Worm (Caenorhabditis elegans) whole organism, young adult: Measurements from ENCODE around the gene vps-39.

Experiments
- C06A6.2 ChIP-seq: fragments of 200-800 bp; sonication (Bioruptor generic); conservative IDR thresholded peaks from 2 replicates; pipeline ENCODE4 v1.3.6; 2022; ENCODE audit warnings: missing genetic modification characterization, missing compliant biosample characterization
- F22D6.2 ChIP-seq: sonication (generic microtip); optimal IDR thresholded peaks from 2 replicates; lab custom pipeline; 2016; ENCODE audit warnings: mild to moderate bottlenecking, missing genetic modification characterization, missing compliant biosample characterization
- F33H1.4 ChIP-seq: fragments of 200-800 bp; sonication (Bioruptor generic); IDR thresholded peaks from 2 replicates; pipeline ENCODE4 v1.3.6; 2022; ENCODE audit warnings: missing genetic modification reagents, missing genetic modification characterization, missing compliant biosample characterization
- F49E8.2 ChIP-seq: sonication (generic microtip); optimal IDR thresholded peaks from 3 replicates; lab custom pipeline; 2017; ENCODE audit warnings: missing genetic modification characterization, mild to moderate bottlenecking, missing compliant biosample characterization, antibody characterized with exemption, moderate library complexity; ENCODE audit not compliant: insufficient read depth
- F57A8.1 ChIP-seq: fragments of 200-800 bp; sonication (Bioruptor generic); optimal IDR thresholded peaks from 2 replicates; lab custom pipeline; 2018; ENCODE audit warnings: mild to moderate bottlenecking, missing genetic modification characterization, moderate library complexity, missing compliant biosample characterization
- T26A5.8 ChIP-seq: sonication (generic microtip); optimal IDR thresholded peaks from 2 replicates; lab custom pipeline; 2016; ENCODE audit warnings: missing genetic modification characterization, missing compliant biosample characterization
- Y56A3A.18 ChIP-seq: fragments of 200-800 bp; sonication (Bioruptor generic); IDR thresholded peaks from 2 replicates; pipeline ENCODE4 v1.3.6; 2022; ENCODE audit warnings: missing genetic modification reagents, missing genetic modification characterization, missing compliant biosample characterization
- Y79H2A.3 ChIP-seq: fragments of 200-800 bp; sonication (Bioruptor generic); conservative IDR thresholded peaks from 2 replicates; pipeline ENCODE4 v1.3.6; 2022; ENCODE audit warnings: missing genetic modification reagents, missing genetic modification characterization, missing compliant biosample characterization
- Y95B8A.8 ChIP-seq: fragments of 200-800 bp; sonication (Bioruptor generic); IDR thresholded peaks from 2 replicates; pipeline ENCODE4 v1.3.6; 2022; ENCODE audit warnings: missing genetic modification reagents, missing genetic modification characterization, missing compliant biosample characterization
- ZK185.1 ChIP-seq: sonication (generic microtip); optimal IDR thresholded peaks from 2 replicates; lab custom pipeline; 2016; ENCODE audit warnings: mild to moderate bottlenecking, missing genetic modification characterization, missing compliant biosample characterization; ENCODE audit not compliant: poor library complexity, severe bottlenecking
- athp-1 ChIP-seq: sonication (generic microtip); optimal IDR thresholded peaks from 2 replicates; lab custom pipeline; 2017; ENCODE audit warnings: mild to moderate bottlenecking, missing genetic modification characterization, missing compliant biosample characterization
- attf-3 ChIP-seq: fragments of 200-800 bp; sonication (Bioruptor generic); conservative IDR thresholded peaks from 2 replicates; pipeline ENCODE4 v1.3.6; 2022; ENCODE audit warnings: missing genetic modification reagents, missing genetic modification characterization, missing compliant biosample characterization
- cebp-2 ChIP-seq: fragments of 200-800 bp; sonication (Bioruptor generic); IDR thresholded peaks from 2 replicates; pipeline ENCODE4 v1.3.6; 2022; ENCODE audit warnings: missing genetic modification characterization, missing compliant biosample characterization
- ceh-100 ChIP-seq: fragments of 200-800 bp; sonication (Bioruptor generic); IDR thresholded peaks from 2 replicates; pipeline ENCODE4 v1.3.6; 2022; ENCODE audit warnings: missing genetic modification reagents, missing genetic modification characterization, missing compliant biosample characterization
- ceh-40 ChIP-seq: fragments of 200-800 bp; sonication (Bioruptor generic); IDR thresholded peaks from 2 replicates; pipeline ENCODE4 v1.3.6; 2022; ENCODE audit warnings: missing genetic modification characterization, missing compliant biosample characterization
- ceh-91 ChIP-seq: fragments of 200-800 bp; sonication (Bioruptor generic); IDR thresholded peaks from 2 replicates; pipeline ENCODE4 v1.3.6; 2022; ENCODE audit warnings: missing genetic modification reagents, missing genetic modification characterization, missing compliant biosample characterization
- dox-1 ChIP-seq: fragments of 200-800 bp; sonication (Bioruptor generic); IDR thresholded peaks from 2 replicates; pipeline ENCODE4 v1.3.6; 2022; ENCODE audit warnings: missing genetic modification reagents, missing genetic modification characterization, missing compliant biosample characterization
- efl-1 ChIP-seq: fragments of 150-350 bp; optimal IDR thresholded peaks from 2 replicates; lab custom pipeline; 2014; ENCODE audit warnings: missing biosample characterization, missing genetic modification reagents, missing genetic modification characterization
- egl-44 ChIP-seq: fragments of 200-800 bp; sonication (Bioruptor generic); IDR thresholded peaks from 2 replicates; pipeline ENCODE4 v1.3.6; 2022; ENCODE audit warnings: missing genetic modification reagents, missing genetic modification characterization, missing compliant biosample characterization
- egrh-3 ChIP-seq: fragments of 200-800 bp; sonication (Bioruptor generic); IDR thresholded peaks from 2 replicates; pipeline ENCODE4 v1.3.6; 2022; ENCODE audit warnings: missing genetic modification reagents, missing genetic modification characterization, missing compliant biosample characterization
- ets-4 ChIP-seq: fragments of 200-800 bp; sonication (Bioruptor generic); optimal IDR thresholded peaks from 2 replicates; lab custom pipeline; 2018; ENCODE audit warnings: mild to moderate bottlenecking, missing genetic modification characterization, missing compliant biosample characterization
- him-1 ChIP-seq: sonication (generic microtip); optimal IDR thresholded peaks from 2 replicates; lab custom pipeline; 2016; ENCODE audit warnings: missing genotype, missing genetic modification reagents, missing genetic modification characterization, missing compliant biosample characterization
- hlh-12 ChIP-seq: sonication (generic microtip); optimal IDR thresholded peaks from 2 replicates; lab custom pipeline; 2016; ENCODE audit warnings: missing genetic modification characterization, missing compliant biosample characterization
- hrde-1 ChIP-seq: sonication (generic microtip); optimal IDR thresholded peaks from 2 replicates; lab custom pipeline; 2016; ENCODE audit warnings: missing genetic modification characterization, mild to moderate bottlenecking, missing compliant biosample characterization, moderate library complexity, missing genotype, missing genetic modification reagents, borderline replicate concordance
- hsf-1 ChIP-seq: fragments of 200-800 bp; sonication (Bioruptor generic); IDR thresholded peaks from 2 replicates; pipeline ENCODE4 v1.3.6; 2022; ENCODE audit warnings: missing genetic modification reagents, missing genetic modification characterization, missing compliant biosample characterization
- lin-26 ChIP-seq: fragments of 200-800 bp; sonication (Bioruptor generic); IDR thresholded peaks from 2 replicates; pipeline ENCODE4 v1.3.6; 2022; ENCODE audit warnings: missing genetic modification reagents, missing genetic modification characterization, missing compliant biosample characterization
- lin-54 ChIP-seq: fragments of 200-800 bp; sonication (Bioruptor generic); optimal IDR thresholded peaks from 2 replicates; lab custom pipeline; 2018; ENCODE audit warnings: mild to moderate bottlenecking, missing genetic modification characterization, missing compliant biosample characterization
- lsl-1 ChIP-seq: fragments of 200-800 bp; sonication (Bioruptor generic); optimal IDR thresholded peaks from 2 replicates; lab custom pipeline; 2018; ENCODE audit warnings: mild to moderate bottlenecking, missing genetic modification characterization, moderate library complexity, missing compliant biosample characterization
- mel-28 ChIP-seq: sonication (generic microtip); optimal IDR thresholded peaks from 2 replicates; lab custom pipeline; 2016; ENCODE audit warnings: borderline replicate concordance, mild to moderate bottlenecking, missing genetic modification characterization, missing compliant biosample characterization
- nhr-179 ChIP-seq: sonication (generic microtip); optimal IDR thresholded peaks from 2 replicates; lab custom pipeline; 2016; ENCODE audit warnings: mild to moderate bottlenecking, missing genetic modification characterization, missing compliant biosample characterization
- nhr-80 ChIP-seq: sonication (generic microtip); optimal IDR thresholded peaks from 2 replicates; lab custom pipeline; 2016; ENCODE audit warnings: missing genetic modification characterization, missing compliant biosample characterization
- rec-8 ChIP-seq, 2 experiments: sonication (generic microtip); optimal IDR thresholded peaks; 2 replicates each; lab custom pipeline; 2016; ENCODE audit warnings: mild to moderate bottlenecking in 2 of 2, missing genetic modification characterization in 2 of 2, missing genetic modification reagents in 2 of 2, missing genotype in 2 of 2, missing biosample characterization in 1 of 2, missing compliant biosample characterization in 1 of 2, moderate library complexity in 1 of 2
- repo-1 ChIP-seq: sonication (generic microtip); optimal IDR thresholded peaks from 2 replicates; lab custom pipeline; 2017; ENCODE audit warnings: mild to moderate bottlenecking, missing genetic modification characterization, missing compliant biosample characterization
- snpc-1.3 ChIP-seq: sonication (generic microtip); optimal IDR thresholded peaks from 2 replicates; lab custom pipeline; 2017; ENCODE audit warnings: missing genetic modification characterization, mild to moderate bottlenecking, missing compliant biosample characterization, antibody characterized with exemption, moderate library complexity, missing genotype, missing genetic modification reagents; ENCODE audit not compliant: insufficient read depth
- snpc-4 ChIP-seq, 5 experiments: fragments of 150-350 bp in 1 of 5; sonication (generic microtip) in 4 of 5; optimal IDR thresholded peaks; 2 replicates each; lab custom pipeline; 2014 to 2018; ENCODE audit warnings: missing genetic modification characterization in 5 of 5, missing biosample characterization in 3 of 5, antibody characterized with exemption in 2 of 5, mild to moderate bottlenecking in 2 of 5, missing compliant biosample characterization in 2 of 5, missing genotype in 2 of 5, moderate library complexity in 2 of 5, missing genetic modification reagents in 1 of 5
- sptf-2 ChIP-seq: fragments of 200-800 bp; sonication (Bioruptor generic); optimal IDR thresholded peaks from 2 replicates; lab custom pipeline; 2018; ENCODE audit warnings: mild to moderate bottlenecking, missing genetic modification characterization, missing compliant biosample characterization
- tbx-9 ChIP-seq: sonication (generic microtip); optimal IDR thresholded peaks from 2 replicates; lab custom pipeline; 2016; ENCODE audit warnings: borderline replicate concordance, missing genetic modification characterization, inconsistent platforms, missing compliant biosample characterization
- zfh-2 ChIP-seq: fragments of 200-800 bp; sonication (Bioruptor generic); conservative IDR thresholded peaks from 2 replicates; pipeline ENCODE4 v1.3.6; 2022; ENCODE audit warnings: missing genetic modification reagents, missing genetic modification characterization, missing compliant biosample characterization
- ztf-18 ChIP-seq: sonication (generic microtip); optimal IDR thresholded peaks from 2 replicates; lab custom pipeline; 2016; ENCODE audit warnings: missing genotype, mild to moderate bottlenecking, missing genetic modification characterization, missing compliant biosample characterization
- ztf-25 ChIP-seq: fragments of 200-800 bp; sonication (Bioruptor generic); IDR thresholded peaks from 2 replicates; pipeline ENCODE4 v1.3.6; 2022; ENCODE audit warnings: missing genetic modification reagents, missing genetic modification characterization, missing compliant biosample characterization
- ztf-26 ChIP-seq: sonication (generic microtip); optimal IDR thresholded peaks from 2 replicates; lab custom pipeline; 2017; ENCODE audit warnings: missing genetic modification characterization, missing compliant biosample characterization
- ztf-28 ChIP-seq: fragments of 200-800 bp; sonication (Bioruptor generic); IDR thresholded peaks from 2 replicates; pipeline ENCODE4 v1.3.6; 2022; ENCODE audit warnings: missing genetic modification reagents, missing genetic modification characterization, missing compliant biosample characterization

Gene vps-39

ce11 chrV:14018640-14019039, 19.5 kb downstream of the vps-39 start, which contains the start of the genes mtl-2 and T08G5.1:
Gene mtl-2 (minus strand): TSS chrV:14018673.
Gene T08G5.1 (plus strand): TSS chrV:14018766.
- TF ChIP-seq him-1 (tag; lab: Kevin White, UChicago) (no peak), egrh-3 (no peak), nhr-80 (peak; percentile 40), Y79H2A.3 (GFP tag; lab: Robert Waterston, UW) (no peak), F57A8.1 (no peak)

DNA sequence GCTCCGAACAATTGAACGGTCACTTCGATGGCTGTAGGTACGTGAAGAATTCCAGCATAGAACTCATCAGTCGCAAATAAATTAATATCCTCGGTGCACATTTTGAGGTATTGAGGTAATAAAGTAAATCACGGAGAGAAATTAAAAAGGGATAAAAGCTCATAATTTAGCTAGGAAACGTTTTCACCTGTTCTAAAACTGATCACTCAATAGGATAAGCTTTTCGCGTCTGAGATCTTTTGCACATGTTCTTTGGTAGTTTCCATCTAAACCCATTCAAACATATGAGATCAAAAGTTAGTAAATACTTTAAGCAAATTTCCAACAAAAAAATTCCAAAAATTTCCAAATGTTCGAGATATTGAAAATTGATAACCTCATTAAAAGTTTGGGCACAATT, 20.7 kb downstream of the vps-39 start, which contains the start of gene srh-308:
Gene srh-308, minus strand, starts transcription at position 101 of the 400 bp plus-strand sequence.
- TF ChIP-seq ztf-26 (tag; lab: Kevin White, UChicago): no peak
- TF ChIP-seq C06A6.2 (GFP tag; lab: Robert Waterston, UW): no peak
- no peak for TF ChIP-seq cebp-2 (GFP tag; lab: Robert Waterston, UW)
- TF ChIP-seq dox-1 (GFP tag; lab: Robert Waterston, UW): no peak
- TF ChIP-seq ZK185.1 (tag; lab: Kevin White, UChicago): no peak
- no peak for TF ChIP-seq snpc-1.3
- no peak for TF ChIP-seq rec-8 (tag; optimal IDR thresholded peaks at IDR 0.05; lab: Kevin White, UChicago)
- TF ChIP-seq sptf-2 (GFP tag; lab: Kevin White, UChicago): no peak
- TF ChIP-seq F49E8.2 (tag; lab: Kevin White, UChicago): no peak
- no peak for TF ChIP-seq ceh-91
- no peak for TF ChIP-seq ets-4 (GFP tag; lab: Kevin White, UChicago)
- no peak for TF ChIP-seq tbx-9 (tag; lab: Kevin White, UChicago)
- no peak for TF ChIP-seq T26A5.8 (tag; lab: Kevin White, UChicago)
- no peak for TF ChIP-seq mel-28 (tag; lab: Kevin White, UChicago)

DNA sequence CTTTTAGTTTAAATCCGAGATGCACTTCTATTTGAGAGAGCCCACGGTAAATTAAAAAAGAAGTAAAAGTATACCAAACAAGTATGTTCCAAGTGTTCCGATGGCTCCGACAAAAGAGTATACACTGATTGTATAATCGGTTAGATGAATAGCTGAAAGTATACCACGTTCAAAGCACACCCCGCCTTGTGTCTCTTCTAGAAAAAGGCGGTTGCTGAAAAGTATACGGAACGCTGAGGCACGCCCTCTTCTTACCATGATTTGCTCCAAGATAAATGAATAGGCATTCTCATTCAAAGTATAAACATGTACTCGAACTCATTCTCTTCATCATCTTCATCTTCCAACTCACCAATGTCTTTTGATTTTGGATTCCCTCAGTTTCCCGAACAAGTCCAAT, 23.8 kb downstream of the vps-39 start, which contains the start of gene end-3:
Gene end-3, plus strand, starts transcription at position 301 of the 400 bp plus-strand sequence.
- no peak for TF ChIP-seq egrh-3
- no peak for TF ChIP-seq ceh-91
- TF ChIP-seq attf-3 (GFP tag; lab: Robert Waterston, UW): no peak
- no peak for TF ChIP-seq lin-26
- no peak for TF ChIP-seq hrde-1 (tag; lab: Kevin White, UChicago)
- TF ChIP-seq ztf-18 (tag; lab: Kevin White, UChicago): no peak
- TF ChIP-seq Y56A3A.18 (GFP tag; lab: Robert Waterston, UW): no peak
- TF ChIP-seq ztf-25 (GFP tag; lab: Robert Waterston, UW): no peak
- no peak for TF ChIP-seq tbx-9 (tag; lab: Kevin White, UChicago)
- no peak for TF ChIP-seq hsf-1 (GFP tag; lab: Robert Waterston, UW)
- TF ChIP-seq ztf-28 (GFP tag; lab: Robert Waterston, UW): no peak
- TF ChIP-seq nhr-179 (tag; lab: Kevin White, UChicago): no peak

ce11 chrV:14013638-14014037, 24.5 kb downstream of the vps-39 start:
- peak; percentile 37 for TF ChIP-seq athp-1 (tag; lab: Kevin White, UChicago)
- peak; percentile 22 for TF ChIP-seq efl-1 (GFP tag; lab: Kevin White, UChicago)
- 0 out of 2 replicates have a peak, but pooled peaks have one; percentile 11 for TF ChIP-seq ceh-100 (GFP tag; lab: Robert Waterston, UW)
- TF ChIP-seq lin-54: peak; percentile 19
- TF ChIP-seq Y95B8A.8: no peak
- no peak for TF ChIP-seq F22D6.2 (tag; lab: Kevin White, UChicago)
- TF ChIP-seq F33H1.4: peak; percentile 35
- no peak for TF ChIP-seq egl-44 (GFP tag; lab: Robert Waterston, UW)
- TF ChIP-seq F49E8.2 (tag; lab: Kevin White, UChicago): no peak
- TF ChIP-seq ztf-26 (tag; lab: Kevin White, UChicago): no peak
- TF ChIP-seq hsf-1 (GFP tag; lab: Robert Waterston, UW): 0 out of 2 replicates have a peak, but pooled peaks have one; percentile 30
- 0 out of 2 replicates have a peak, but pooled peaks have one; percentile 53 for TF ChIP-seq ceh-40 (GFP tag; lab: Robert Waterston, UW)
- TF ChIP-seq zfh-2: no peak
- peak; percentile 39 for TF ChIP-seq repo-1 (tag; lab: Kevin White, UChicago)
- TF ChIP-seq snpc-4 (GFP tag; optimal IDR thresholded peaks at IDR 0.05; lab: Kevin White, UChicago): no peak
- peak in 2 of 4 experiments; percentile 10 to 13 for TF ChIP-seq snpc-4 (tag; optimal IDR thresholded peaks at IDR 0.05; lab: Kevin White, UChicago)
- no peak for TF ChIP-seq hlh-12 (tag; lab: Kevin White, UChicago)
- peak; percentile 42 for TF ChIP-seq lsl-1
